Worm (Caenorhabditis elegans): Measurements from ENCODE around the gene Y82E9BR.9.

Gene Y82E9BR.9

DNA sequence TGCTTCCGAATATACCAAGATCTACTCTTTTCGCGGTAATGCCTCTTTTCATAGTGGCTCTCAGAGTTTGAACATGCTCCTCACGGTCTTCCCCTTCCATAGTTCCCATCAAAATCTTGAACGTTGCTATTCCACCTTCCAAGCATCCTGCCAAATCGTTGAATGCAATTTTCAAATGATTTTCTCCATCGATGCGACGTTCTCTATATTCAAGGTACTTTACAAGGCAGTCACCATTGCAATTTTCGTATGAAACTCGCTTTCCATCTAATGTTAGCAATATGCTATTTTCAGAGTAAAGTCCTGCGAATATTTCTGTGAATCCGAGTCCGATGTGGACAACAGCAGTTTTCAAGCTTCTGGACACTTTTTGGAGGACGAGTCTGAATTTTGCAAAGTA lies 45.3 kb downstream of the Y82E9BR.9 start:
- TF ChIP-seq F13H6.1 (tag; optimal IDR thresholded peaks at IDR 0.05) (no peak), lin-39 (tag; optimal IDR thresholded peaks at IDR 0.05) (no peak), unc-55 (GFP tag; optimal IDR thresholded peaks at IDR 0.05) (no peak)

ce11 chrIII:1311367-1311766 lies 48.2 kb downstream of the Y82E9BR.9 start:
- TF ChIP-seq gmeb-1 (tag; optimal IDR thresholded peaks at IDR 0.05) (no peak), aly-2 (tag; optimal IDR thresholded peaks at IDR 0.05) (no peak), sem-4 (tag; optimal IDR thresholded peaks at IDR 0.05) (no peak), crh-2 (tag; optimal IDR thresholded peaks at IDR 0.05) (no peak), ceh-82 (tag; optimal IDR thresholded peaks at IDR 0.05) (no peak), mdl-1 (tag; optimal IDR thresholded peaks at IDR 0.05) (no peak), snpc-4 (tag; optimal IDR thresholded peaks at IDR 0.05) (no peak), mab-5 (tag; optimal IDR thresholded peaks at IDR 0.05) (no peak), fos-1 (tag; optimal IDR thresholded peaks at IDR 0.05) (no peak)
